Fruit fly (Drosophila melanogaster) whole organism, embryonic: ENCODE results near the gene Polr3I.

Source experiments
- Antp ChIP-seq: fragments of 200-800 bp; sonication (Bioruptor generic); optimal IDR thresholded peaks from 3 replicates; lab custom pipeline; 2016; ENCODE audit warnings: missing biosample characterization, missing genetic modification characterization
- Atf3 ChIP-seq: fragments of 200-800 bp; sonication (Bioruptor generic); optimal IDR thresholded peaks from 3 replicates; lab custom pipeline; 2016; ENCODE audit warnings: missing biosample characterization, missing genetic modification characterization
- Atf6 ChIP-seq: fragments of 200-800 bp; sonication (Bioruptor generic); IDR thresholded peaks from 2 replicates; pipeline ENCODE4 v1.3.6; 2022; ENCODE audit warnings: missing biosample characterization, missing genetic modification characterization
- CG11560 ChIP-seq: fragments of 200-800 bp; sonication (Bioruptor generic); IDR thresholded peaks from 3 replicates; pipeline ENCODE4 v1.3.6; 2022; ENCODE audit warnings: missing biosample characterization, missing genetic modification characterization
- CG11695 ChIP-seq: fragments of 200-800 bp; sonication (Bioruptor generic); IDR thresholded peaks from 3 replicates; pipeline ENCODE4 v1.3.6; 2022; ENCODE audit warnings: missing biosample characterization, missing genetic modification characterization
- CG12236 ChIP-seq: fragments of 200-800 bp; sonication (Bioruptor generic); optimal IDR thresholded peaks from 2 replicates; lab custom pipeline; 2016; ENCODE audit warnings: missing biosample characterization, missing genetic modification characterization
- CG12744 ChIP-seq: fragments of 200-800 bp; sonication (Bioruptor generic); optimal IDR thresholded peaks from 2 replicates; lab custom pipeline; 2016; ENCODE audit warnings: missing biosample characterization, missing genetic modification characterization
- CG13894 ChIP-seq: fragments of 200-800 bp; sonication (Bioruptor generic); optimal IDR thresholded peaks from 3 replicates; lab custom pipeline; 2018; ENCODE audit warnings: missing biosample characterization, mild to moderate bottlenecking, missing genetic modification characterization, moderate library complexity
- CG15011 ChIP-seq: fragments of 200-800 bp; sonication (Bioruptor generic); optimal IDR thresholded peaks from 3 replicates; lab custom pipeline; 2018; ENCODE audit warnings: missing biosample characterization, mild to moderate bottlenecking, missing genetic modification characterization
- CG15696 ChIP-seq: fragments of 200-800 bp; sonication (Bioruptor generic); optimal IDR thresholded peaks from 2 replicates; lab custom pipeline; 2019; ENCODE audit warnings: missing biosample characterization, mild to moderate bottlenecking, missing genetic modification characterization, moderate library complexity
- CG16815 ChIP-seq: fragments of 200-800 bp; sonication (Bioruptor generic); optimal IDR thresholded peaks from 3 replicates; lab custom pipeline; 2017; ENCODE audit warnings: missing biosample characterization, mild to moderate bottlenecking, missing genetic modification characterization
- CG17385 ChIP-seq: fragments of 200-800 bp; sonication (Bioruptor generic); optimal IDR thresholded peaks from 3 replicates; lab custom pipeline; 2018; ENCODE audit warnings: missing biosample characterization, mild to moderate bottlenecking, missing genetic modification characterization
- CG17802 ChIP-seq: fragments of 200-800 bp; sonication (Bioruptor generic); optimal IDR thresholded peaks from 2 replicates; lab custom pipeline; 2018; ENCODE audit warnings: missing biosample characterization, mild to moderate bottlenecking, missing genetic modification characterization, moderate library complexity
- CG18599 ChIP-seq: fragments of 200-800 bp; sonication (Bioruptor generic); optimal IDR thresholded peaks from 3 replicates; lab custom pipeline; 2017; ENCODE audit warnings: missing biosample characterization, missing genetic modification characterization, mild to moderate bottlenecking, moderate library complexity, missing genetic modification reagents
- CG30020 ChIP-seq: fragments of 200-800 bp; optimal IDR thresholded peaks from 2 replicates; lab custom pipeline; 2019; ENCODE audit warnings: missing biosample characterization, mild to moderate bottlenecking, missing genetic modification characterization, moderate library complexity
- CG34376 ChIP-seq: fragments of 200-800 bp; sonication (Bioruptor generic); optimal IDR thresholded peaks from 2 replicates; lab custom pipeline; 2018; ENCODE audit warnings: missing biosample characterization, mild to moderate bottlenecking, missing genetic modification characterization
- CG4360 ChIP-seq: fragments of 200-800 bp; sonication (Bioruptor generic); IDR thresholded peaks from 2 replicates; pipeline ENCODE4 v1.3.6; 2022; ENCODE audit warnings: missing biosample characterization, missing genetic modification characterization
- CG4707 ChIP-seq: fragments of 200-800 bp; sonication (Bioruptor generic); optimal IDR thresholded peaks from 2 replicates; lab custom pipeline; 2018; ENCODE audit warnings: missing biosample characterization, mild to moderate bottlenecking, missing genetic modification characterization, moderate library complexity
- CG4820 ChIP-seq: fragments of 200-800 bp; sonication (Bioruptor generic); optimal IDR thresholded peaks from 3 replicates; lab custom pipeline; 2016; ENCODE audit warnings: missing biosample characterization, missing genetic modification characterization
- CG6854 ChIP-seq: fragments of 200-800 bp; sonication (Bioruptor generic); optimal IDR thresholded peaks from 3 replicates; lab custom pipeline; 2017; ENCODE audit warnings: missing biosample characterization, mild to moderate bottlenecking, missing genetic modification characterization
- CG7556 ChIP-seq: fragments of 200-800 bp; sonication (Bioruptor generic); optimal IDR thresholded peaks from 2 replicates; lab custom pipeline; 2017; ENCODE audit warnings: missing biosample characterization, mild to moderate bottlenecking, missing genetic modification characterization
- Deaf1 ChIP-seq: fragments of 200-800 bp; optimal IDR thresholded peaks from 3 replicates; lab custom pipeline; 2019; ENCODE audit warnings: missing biosample characterization, mild to moderate bottlenecking, missing genetic modification characterization, moderate library complexity
- Dref ChIP-seq: fragments of 200-800 bp; sonication (Bioruptor generic); IDR thresholded peaks from 2 replicates; pipeline ENCODE4 v1.3.6; 2022; ENCODE audit warnings: missing biosample characterization, missing genetic modification characterization
- Drgx ChIP-seq: fragments of 200-800 bp; sonication (Bioruptor generic); IDR thresholded peaks from 2 replicates; pipeline ENCODE4 v1.3.6; 2022; ENCODE audit warnings: missing biosample characterization, missing genetic modification characterization
- Ets65A ChIP-seq: fragments of 200-800 bp; sonication (Bioruptor generic); peaks from one replicate; lab custom pipeline; 2016; ENCODE audit warnings: missing biosample characterization, missing genetic modification characterization
- HLH54F ChIP-seq: fragments of 200-800 bp; sonication (Bioruptor generic); optimal IDR thresholded peaks from 3 replicates; lab custom pipeline; 2016; ENCODE audit warnings: missing biosample characterization, missing genetic modification characterization
- Hmr ChIP-seq: fragments of 200-800 bp; sonication (Bioruptor generic); optimal IDR thresholded peaks from 3 replicates; lab custom pipeline; 2017; ENCODE audit warnings: mild to moderate bottlenecking, missing biosample characterization, missing genetic modification reagents, missing genetic modification characterization
- Hr39 ChIP-seq: fragments of >200 bp; optimal IDR thresholded peaks from 2 replicates; lab custom pipeline; 2017
- Max ChIP-seq: fragments of 200-800 bp; sonication (Bioruptor generic); optimal IDR thresholded peaks from 2 replicates; lab custom pipeline; 2016; ENCODE audit warnings: missing biosample characterization, mild to moderate bottlenecking, missing genetic modification characterization
- Side ChIP-seq: fragments of 200-800 bp; sonication (Bioruptor generic); optimal IDR thresholded peaks from 2 replicates; lab custom pipeline; 2016; ENCODE audit warnings: missing biosample characterization, missing genetic modification characterization
- cas ChIP-seq: fragments of 200-800 bp; sonication (Bioruptor generic); IDR thresholded peaks from 2 replicates; pipeline ENCODE4 v1.3.6; 2022; ENCODE audit warnings: missing biosample characterization, missing genetic modification characterization
- cato ChIP-seq: fragments of 200-800 bp; sonication (Bioruptor generic); optimal IDR thresholded peaks from 2 replicates; lab custom pipeline; 2016; ENCODE audit warnings: missing biosample characterization, missing genetic modification characterization, borderline replicate concordance
- h ChIP-seq: fragments of >200 bp; optimal IDR thresholded peaks from 2 replicates; lab custom pipeline; 2017
- knrl ChIP-seq: fragments of 200-800 bp; sonication (Bioruptor generic); IDR thresholded peaks from 3 replicates; pipeline ENCODE4 v1.3.6; 2022; ENCODE audit warnings: missing biosample characterization, missing genetic modification characterization; ENCODE audit not compliant: partially characterized antibody
- lola ChIP-seq, 3 experiments: fragments of >200 bp in 2 of 3; fragments of 200-800 bp in 1 of 3; sonication (Bioruptor generic) in 1 of 3; optimal IDR thresholded peaks; 2 replicates each; lab custom pipeline; 2017 to 2019; ENCODE audit warnings: missing biosample characterization in 3 of 3, missing genetic modification characterization in 3 of 3, mild to moderate bottlenecking in 1 of 3, moderate library complexity in 1 of 3
- nom ChIP-seq: fragments of 200-800 bp; sonication (Bioruptor generic); optimal IDR thresholded peaks from 2 replicates; lab custom pipeline; 2017; ENCODE audit warnings: missing biosample characterization, missing genetic modification characterization, mild to moderate bottlenecking, moderate library complexity, missing genetic modification reagents
- sens ChIP-seq: fragments of 200-800 bp; sonication (Bioruptor generic); peaks from one replicate; lab custom pipeline; 2016; ENCODE audit warnings: missing biosample characterization, missing genetic modification characterization
- slp2 ChIP-seq: fragments of 200-800 bp; sonication (Bioruptor generic); optimal IDR thresholded peaks from 2 replicates; lab custom pipeline; 2016; ENCODE audit warnings: missing biosample characterization, missing genetic modification characterization
- sna ChIP-seq: fragments of 200-800 bp; sonication (Bioruptor generic); IDR thresholded peaks from 2 replicates; pipeline ENCODE4 v1.3.6; 2022; ENCODE audit warnings: missing biosample characterization, missing genetic modification characterization; ENCODE audit not compliant: partially characterized antibody
- twi ChIP-seq: fragments of 200-800 bp; optimal IDR thresholded peaks from 2 replicates; lab custom pipeline; 2019; ENCODE audit warnings: missing biosample characterization, mild to moderate bottlenecking, missing genetic modification characterization, moderate library complexity

Polr3I gene

dm6 chrX:16900283-16900682 is 15.9 kb downstream of the Polr3I start (continued):
- no peak for TF ChIP-seq CG12744
- TF ChIP-seq Side (GFP tag; lab: Kevin White, UChicago): no peak
- no peak for TF ChIP-seq CG18599 (GFP tag; lab: Kevin White, UChicago)
- no peak for TF ChIP-seq lola (GFP tag; optimal IDR thresholded peaks at IDR 0.05; lab: Kevin White, UChicago)
- no peak for TF ChIP-seq slp2 (GFP tag; lab: Kevin White, UChicago)
- TF ChIP-seq CG7556: no peak
- no peak for TF ChIP-seq CG11695 (GFP tag; lab: Robert Waterston, UW)
- TF ChIP-seq CG13894 (tag; lab: Kevin White, UChicago): peak; percentile 33
- no peak for TF ChIP-seq h (lab: Kevin White, UChicago)
- no peak for TF ChIP-seq Max (GFP tag; lab: Kevin White, UChicago)
- no peak for TF ChIP-seq HLH54F
- TF ChIP-seq Antp (GFP tag; lab: Kevin White, UChicago): no peak
- no peak for TF ChIP-seq Atf6
- TF ChIP-seq cato (GFP tag; lab: Kevin White, UChicago): no peak
- TF ChIP-seq Hr39 (lab: Kevin White, UChicago): no peak
- TF ChIP-seq CG17802 (tag; lab: Kevin White, UChicago): no peak
- no peak for TF ChIP-seq CG16815
- TF ChIP-seq CG15696: no peak
- no peak for TF ChIP-seq CG6854 (GFP tag; lab: Kevin White, UChicago)
- no peak for TF ChIP-seq Dref (GFP tag; lab: Robert Waterston, UW)
- peak; percentile 34; the same call in 1 of the 2 replicates for TF ChIP-seq CG4360 (GFP tag; lab: Robert Waterston, UW)
- TF ChIP-seq, all 482 proteins: peak for 8

dm6 chrX:16902435-16902834 is 18.1 kb downstream of the Polr3I start:
- TF ChIP-seq CG4707 (GFP tag; lab: Kevin White, UChicago) (no peak), CG4820 (GFP tag; lab: Kevin White, UChicago) (no peak), CG17385 (GFP tag; lab: Kevin White, UChicago) (no peak), CG12236 (GFP tag; lab: Kevin White, UChicago) (no peak), Ets65A (peak; percentile 65)
- TF ChIP-seq, all 482 proteins: peak for 1

dm6 chrX:16906065-16906464 is 21.7 kb downstream of the Polr3I start:
- TF ChIP-seq CG11560 (tag; lab: Robert Waterston, UW) (no peak), CG30020 (tag; lab: Kevin White, UChicago) (no peak), knrl (GFP tag; lab: Robert Waterston, UW) (no peak), sens (GFP tag; lab: Kevin White, UChicago) (peak; percentile 23), nom (GFP tag; lab: Kevin White, UChicago) (peak; percentile 70), twi (tag; lab: Kevin White, UChicago) (no peak), CG34376 (no peak), Drgx (peak; percentile 46; the same call in 1 of the 2 replicates), Deaf1 (tag; lab: Kevin White, UChicago) (peak; percentile 19), Hmr (GFP tag; lab: Kevin White, UChicago) (no peak), cas (no peak), sna (no peak), CG15011 (GFP tag; lab: Kevin White, UChicago) (no peak), Atf3 (GFP tag; lab: Kevin White, UChicago) (no peak)
